Worm (Caenorhabditis elegans) whole organism, L2 larva: ENCODE results near the gene srd-12.

Source experiments
- C34F6.9 ChIP-seq: fragments of 150-350 bp; optimal IDR thresholded peaks from 2 replicates; lab custom pipeline; 2014; ENCODE audit warnings: missing biosample characterization, missing genetic modification characterization
- F13H6.1 ChIP-seq: sonication (generic microtip); optimal IDR thresholded peaks from 2 replicates; lab custom pipeline; 2016; ENCODE audit warnings: missing genetic modification characterization, missing compliant biosample characterization
- R02D3.7 ChIP-seq: fragments of 150-350 bp; optimal IDR thresholded peaks from 2 replicates; lab custom pipeline; 2014; ENCODE audit warnings: missing biosample characterization, missing genetic modification characterization
- Y55F3AM.14 ChIP-seq: fragments of 200-800 bp; sonication (Bioruptor generic); optimal IDR thresholded peaks from 2 replicates; lab custom pipeline; 2018; ENCODE audit warnings: mild to moderate bottlenecking, missing genetic modification characterization, missing compliant biosample characterization
- ZK546.5 ChIP-seq: sonication (generic microtip); optimal IDR thresholded peaks from 2 replicates; lab custom pipeline; 2017; ENCODE audit warnings: missing biosample characterization, missing genetic modification characterization
- alr-1 ChIP-seq: fragments of 150-350 bp; optimal IDR thresholded peaks from 2 replicates; lab custom pipeline; 2014; ENCODE audit warnings: missing biosample characterization, missing genetic modification characterization
- aly-2 ChIP-seq: fragments of 150-350 bp; optimal IDR thresholded peaks from 2 replicates; lab custom pipeline; 2014; ENCODE audit warnings: missing biosample characterization, missing genetic modification characterization
- ama-1 ChIP-seq: fragments of 150-350 bp; optimal IDR thresholded peaks from 2 replicates; lab custom pipeline; 2018; ENCODE audit warnings: inconsistent platforms
- blmp-1 ChIP-seq: sonication (generic microtip); optimal IDR thresholded peaks from 2 replicates; lab custom pipeline; 2017; ENCODE audit warnings: missing genetic modification characterization, mild to moderate bottlenecking, missing compliant biosample characterization, antibody characterized with exemption, moderate library complexity; ENCODE audit not compliant: insufficient read depth
- ceh-16 ChIP-seq: fragments of 150-350 bp; optimal IDR thresholded peaks from 2 replicates; lab custom pipeline; 2014; ENCODE audit warnings: missing biosample characterization, missing genetic modification characterization
- ceh-82 ChIP-seq: fragments of 150-350 bp; optimal IDR thresholded peaks from 2 replicates; lab custom pipeline; 2014; ENCODE audit warnings: missing biosample characterization, missing genetic modification characterization
- crh-2 ChIP-seq: sonication (generic microtip); optimal IDR thresholded peaks from 2 replicates; lab custom pipeline; 2017; ENCODE audit warnings: missing biosample characterization, missing genetic modification characterization
- dmd-4 ChIP-seq: sonication (generic microtip); optimal IDR thresholded peaks from 2 replicates; lab custom pipeline; 2017; ENCODE audit warnings: missing biosample characterization, missing genetic modification characterization
- egl-27 ChIP-seq: sonication (generic microtip); optimal IDR thresholded peaks from 3 replicates; lab custom pipeline; 2017; ENCODE audit warnings: missing biosample characterization, missing genetic modification reagents, missing genetic modification characterization
- elt-1 ChIP-seq: fragments of 150-350 bp; optimal IDR thresholded peaks from 2 replicates; lab custom pipeline; 2014; ENCODE audit warnings: missing biosample characterization, missing genetic modification characterization
- elt-3 ChIP-seq: sonication (generic microtip); optimal IDR thresholded peaks from 2 replicates; lab custom pipeline; 2017; ENCODE audit warnings: missing biosample characterization, missing genetic modification characterization
- fos-1 ChIP-seq: fragments of 150-350 bp; optimal IDR thresholded peaks from 2 replicates; lab custom pipeline; 2014; ENCODE audit warnings: missing biosample characterization, missing genetic modification characterization
- lin-11 ChIP-seq: fragments of 150-350 bp; sonication (generic microtip); optimal IDR thresholded peaks from 2 replicates; lab custom pipeline; 2014; ENCODE audit warnings: missing biosample characterization, missing genetic modification characterization, inconsistent platforms, mixed read lengths
- lin-39 ChIP-seq: fragments of 150-350 bp; optimal IDR thresholded peaks from 2 replicates; lab custom pipeline; 2014; ENCODE audit warnings: missing biosample characterization, missing genetic modification reagents, missing genetic modification characterization
- lsy-2 ChIP-seq, 2 experiments: fragments of 150-350 bp in 1 of 2; sonication (generic microtip) in 1 of 2; optimal IDR thresholded peaks; 2 replicates each; lab custom pipeline; 2014 to 2017; ENCODE audit warnings: missing biosample characterization in 2 of 2, missing genetic modification characterization in 2 of 2
- mab-5 ChIP-seq: fragments of 150-350 bp; optimal IDR thresholded peaks from 2 replicates; lab custom pipeline; 2014; ENCODE audit warnings: missing biosample characterization, missing genetic modification characterization
- mbf-1 ChIP-seq: sonication (generic microtip); optimal IDR thresholded peaks from 2 replicates; lab custom pipeline; 2017; ENCODE audit warnings: missing biosample characterization, missing genetic modification characterization
- mdl-1 ChIP-seq, 2 experiments: fragments of 150-350 bp in 1 of 2; sonication (generic microtip) in 1 of 2; optimal IDR thresholded peaks; 2 replicates each; lab custom pipeline; 2017; ENCODE audit warnings: missing biosample characterization in 2 of 2, missing genetic modification characterization in 2 of 2
- nhr-10 ChIP-seq: sonication (generic microtip); optimal IDR thresholded peaks from 2 replicates; lab custom pipeline; 2017; ENCODE audit warnings: missing biosample characterization, missing genetic modification characterization
- nhr-11 ChIP-seq: fragments of 150-350 bp; optimal IDR thresholded peaks from 2 replicates; lab custom pipeline; 2014; ENCODE audit warnings: missing biosample characterization, missing genetic modification characterization
- nhr-129 ChIP-seq: fragments of 150-350 bp; optimal IDR thresholded peaks from 2 replicates; lab custom pipeline; 2014; ENCODE audit warnings: missing biosample characterization, missing genetic modification characterization
- nhr-21 ChIP-seq: fragments of 150-350 bp; optimal IDR thresholded peaks from 2 replicates; lab custom pipeline; 2014; ENCODE audit warnings: missing biosample characterization, missing genetic modification characterization
- nhr-237 ChIP-seq: fragments of 150-350 bp; optimal IDR thresholded peaks from 2 replicates; lab custom pipeline; 2014; ENCODE audit warnings: missing biosample characterization, missing genetic modification characterization
- nhr-25 ChIP-seq: fragments of 150-350 bp; sonication (generic microtip); optimal IDR thresholded peaks from 3 replicates; lab custom pipeline; 2014; ENCODE audit warnings: missing biosample characterization, missing genetic modification characterization
- nhr-6 ChIP-seq: fragments of 150-350 bp; optimal IDR thresholded peaks from 2 replicates; lab custom pipeline; 2014; ENCODE audit warnings: missing biosample characterization, missing genetic modification characterization
- nhr-77 ChIP-seq: fragments of 150-350 bp; optimal IDR thresholded peaks from 2 replicates; lab custom pipeline; 2014; ENCODE audit warnings: missing biosample characterization, missing genetic modification characterization
- sem-4 ChIP-seq: fragments of 150-350 bp; optimal IDR thresholded peaks from 2 replicates; lab custom pipeline; 2014; ENCODE audit warnings: missing biosample characterization, missing genetic modification reagents, missing genetic modification characterization
- sma-9 ChIP-seq, 2 experiments: fragments of 150-350 bp in 1 of 2; sonication (generic microtip) in 1 of 2; optimal IDR thresholded peaks; 2 replicates each; lab custom pipeline; 2014 to 2016; ENCODE audit warnings: missing genetic modification characterization in 2 of 2, mild to moderate bottlenecking in 1 of 2, missing biosample characterization in 1 of 2, missing compliant biosample characterization in 1 of 2, missing genetic modification reagents in 1 of 2, moderate library complexity in 1 of 2
- unc-39 ChIP-seq: fragments of 150-350 bp; optimal IDR thresholded peaks from 2 replicates; lab custom pipeline; 2014; ENCODE audit warnings: missing biosample characterization, missing genetic modification characterization
- unc-55 ChIP-seq: fragments of 150-350 bp; sonication (generic microtip); optimal IDR thresholded peaks from 3 replicates; lab custom pipeline; 2014; ENCODE audit warnings: missing biosample characterization, missing genetic modification reagents, missing genetic modification characterization
- zag-1 ChIP-seq: fragments of 150-350 bp; optimal IDR thresholded peaks from 2 replicates; lab custom pipeline; 2014; ENCODE audit warnings: missing biosample characterization, missing genetic modification characterization
- ztf-1 ChIP-seq: fragments of 200-800 bp; sonication (Bioruptor generic); conservative IDR thresholded peaks from 2 replicates; pipeline ENCODE4 v1.3.6; 2022; ENCODE audit warnings: missing genetic modification characterization, missing compliant biosample characterization
- ztf-11 ChIP-seq: sonication (generic microtip); optimal IDR thresholded peaks from 2 replicates; lab custom pipeline; 2017; ENCODE audit warnings: missing biosample characterization, missing genetic modification characterization
- ztf-4 ChIP-seq: fragments of 150-350 bp; optimal IDR thresholded peaks from 2 replicates; lab custom pipeline; 2014; ENCODE audit warnings: missing biosample characterization, missing genetic modification characterization

Gene srd-12

ce11 chrIV:5630156-5630555 lies at the start of gene srd-12:
TSS of gene srd-12 (minus strand) at chrIV:5630256.
- TF ChIP-seq ztf-11 (tag; lab: Kevin White, UChicago) (no peak), mab-5 (no peak), mbf-1 (tag; lab: Kevin White, UChicago) (no peak), ztf-4 (tag; lab: Kevin White, UChicago) (no peak), sem-4 (tag; lab: Kevin White, UChicago) (no peak), zag-1 (tag; lab: Kevin White, UChicago) (no peak), elt-1 (tag; lab: Kevin White, UChicago) (no peak), mdl-1 (tag; optimal IDR thresholded peaks at IDR 0.05; lab: Kevin White, UChicago) (no peak), lin-11 (tag; lab: Kevin White, UChicago) (no peak), nhr-6 (tag; lab: Kevin White, UChicago) (no peak)
- TF ChIP-seq, all 48 proteins: peak for 0

DNA sequence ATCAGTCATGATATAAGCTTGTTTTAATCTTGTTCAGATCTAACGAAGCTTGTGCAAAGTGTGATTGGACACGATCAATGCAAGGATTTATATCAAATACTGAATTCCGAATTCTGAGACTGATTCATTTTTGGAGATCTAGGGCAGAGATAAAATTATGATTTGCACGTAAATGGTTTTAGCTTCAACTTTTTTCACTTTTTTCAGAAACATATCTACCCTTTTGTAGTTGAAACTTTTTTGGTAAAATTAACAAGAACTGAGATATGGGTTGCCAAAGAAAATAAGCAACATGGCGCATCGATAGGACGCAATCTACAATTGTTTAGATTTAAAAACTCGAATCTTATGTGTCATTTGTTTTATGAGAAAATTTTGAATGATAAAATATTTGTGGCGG lies 48.0 kb upstream of the srd-12 start, which contains the start of gene C55C3.4:
Gene C55C3.4 (minus strand): TSS at position 101 of the 400 bp plus-strand sequence.
- TF ChIP-seq nhr-25 (tag; lab: Kevin White, UChicago) (no peak), dmd-4 (no peak), nhr-6 (tag; lab: Kevin White, UChicago) (no peak), crh-2 (tag; lab: Kevin White, UChicago) (no peak), elt-1 (tag; lab: Kevin White, UChicago) (no peak), egl-27 (no peak), blmp-1 (tag; lab: Kevin White, UChicago) (no peak), sma-9 (GFP tag; optimal IDR thresholded peaks at IDR 0.05; lab: Kevin White, UChicago) (no peak), sma-9 (tag; optimal IDR thresholded peaks at IDR 0.05; lab: Kevin White, UChicago) (no peak), ZK546.5 (no peak), Y55F3AM.14 (GFP tag; lab: Kevin White, UChicago) (no peak), R02D3.7 (tag; lab: Kevin White, UChicago) (no peak), nhr-11 (tag; lab: Kevin White, UChicago) (no peak), ceh-16 (no peak), ceh-82 (no peak), aly-2 (tag; lab: Kevin White, UChicago) (no peak), nhr-21 (no peak), unc-55 (GFP tag; lab: Kevin White, UChicago) (no peak), F13H6.1 (tag; lab: Kevin White, UChicago) (no peak), C34F6.9 (tag; lab: Kevin White, UChicago) (no peak), nhr-10 (no peak)

ce11 chrIV:5674435-5674834 lies 44.4 kb upstream of the srd-12 start, which contains the start of gene srd-5:
TSS of gene srd-5 (minus strand) at chrIV:5674535.
- TF ChIP-seq blmp-1 (tag; lab: Kevin White, UChicago) = no peak
- TF ChIP-seq nhr-237 = no peak
- no peak for TF ChIP-seq crh-2 (tag; lab: Kevin White, UChicago)
- TF ChIP-seq nhr-129 (tag; lab: Kevin White, UChicago) = no peak
- no peak for TF ChIP-seq nhr-25 (tag; lab: Kevin White, UChicago)
- TF ChIP-seq C34F6.9 (tag; lab: Kevin White, UChicago) = no peak
- no peak for TF ChIP-seq nhr-77
- TF ChIP-seq lin-39 (tag; lab: Kevin White, UChicago) = no peak
- TF ChIP-seq lsy-2 (tag; optimal IDR thresholded peaks at IDR 0.05; lab: Kevin White, UChicago) = no peak
- no peak for TF ChIP-seq ama-1
- TF ChIP-seq aly-2 (tag; lab: Kevin White, UChicago) = no peak
- TF ChIP-seq unc-39 (tag; lab: Kevin White, UChicago) = no peak
- no peak for TF ChIP-seq mdl-1 (tag; optimal IDR thresholded peaks at IDR 0.05; lab: Kevin White, UChicago)
- TF ChIP-seq elt-3 (tag; lab: Kevin White, UChicago) = no peak
- TF ChIP-seq nhr-11 (tag; lab: Kevin White, UChicago) = no peak
- no peak for TF ChIP-seq nhr-10

ce11 chrIV:5671325-5671724 lies 41.3 kb upstream of the srd-12 start:
- no peak for TF ChIP-seq ama-1
- no peak for TF ChIP-seq alr-1
- TF ChIP-seq ztf-1 = no peak
- TF ChIP-seq F13H6.1 (tag; lab: Kevin White, UChicago) = peak; percentile 62
- no peak for TF ChIP-seq fos-1 (tag; lab: Kevin White, UChicago)
- no peak for TF ChIP-seq nhr-25 (tag; lab: Kevin White, UChicago)
- TF ChIP-seq, all 48 proteins: peak for 1
